Fruit fly (Drosophila melanogaster): ENCODE data around the gene RpS5b.

RpS5b gene

DNA sequence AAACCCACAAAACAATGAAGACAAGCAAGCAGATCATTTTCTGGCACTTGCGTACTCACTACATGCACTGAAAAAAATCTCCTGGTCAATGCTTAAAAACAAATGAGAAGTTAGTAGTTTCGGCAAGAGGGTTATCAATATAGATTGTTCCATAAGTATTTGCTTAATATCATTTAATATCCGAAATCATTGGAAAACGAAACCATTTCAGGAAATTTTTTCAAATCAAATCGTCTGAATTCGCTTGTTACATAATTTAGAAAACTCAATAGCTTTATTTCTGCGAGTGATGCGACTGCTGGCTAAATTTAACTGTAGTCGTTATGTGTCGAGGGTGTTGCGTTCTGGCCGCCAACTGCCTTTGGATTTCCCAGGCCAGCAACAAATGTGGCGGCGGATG, 23.2 kb downstream of the RpS5b start:
- TF ChIP-seq CTCF (optimal IDR thresholded peaks at IDR 0.05): no peak
- no peak for TF ChIP-seq CG8478 (optimal IDR thresholded peaks at IDR 0.05)

DNA sequence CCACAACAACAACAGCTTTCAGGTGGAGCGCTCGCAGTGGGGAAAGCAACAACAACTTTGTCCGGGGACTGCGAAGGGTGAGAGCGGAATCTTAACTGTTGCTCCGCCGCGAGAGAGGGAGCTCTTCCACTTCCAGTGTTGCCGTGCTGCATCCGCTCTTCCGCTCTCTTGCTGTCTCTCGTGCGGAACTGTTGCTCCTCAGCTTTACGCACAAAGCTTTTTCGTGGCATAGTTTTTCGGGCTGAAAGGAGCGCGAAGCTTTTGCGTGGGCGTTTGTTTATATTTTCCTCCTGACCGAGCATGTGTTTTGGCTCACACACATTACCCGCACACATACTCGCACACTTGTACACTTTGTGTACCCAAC, 25.4 kb downstream of the RpS5b start:
- TF ChIP-seq CTCF (optimal IDR thresholded peaks at IDR 0.05): no peak
- TF ChIP-seq CG8478 (optimal IDR thresholded peaks at IDR 0.05): no peak

DNA sequence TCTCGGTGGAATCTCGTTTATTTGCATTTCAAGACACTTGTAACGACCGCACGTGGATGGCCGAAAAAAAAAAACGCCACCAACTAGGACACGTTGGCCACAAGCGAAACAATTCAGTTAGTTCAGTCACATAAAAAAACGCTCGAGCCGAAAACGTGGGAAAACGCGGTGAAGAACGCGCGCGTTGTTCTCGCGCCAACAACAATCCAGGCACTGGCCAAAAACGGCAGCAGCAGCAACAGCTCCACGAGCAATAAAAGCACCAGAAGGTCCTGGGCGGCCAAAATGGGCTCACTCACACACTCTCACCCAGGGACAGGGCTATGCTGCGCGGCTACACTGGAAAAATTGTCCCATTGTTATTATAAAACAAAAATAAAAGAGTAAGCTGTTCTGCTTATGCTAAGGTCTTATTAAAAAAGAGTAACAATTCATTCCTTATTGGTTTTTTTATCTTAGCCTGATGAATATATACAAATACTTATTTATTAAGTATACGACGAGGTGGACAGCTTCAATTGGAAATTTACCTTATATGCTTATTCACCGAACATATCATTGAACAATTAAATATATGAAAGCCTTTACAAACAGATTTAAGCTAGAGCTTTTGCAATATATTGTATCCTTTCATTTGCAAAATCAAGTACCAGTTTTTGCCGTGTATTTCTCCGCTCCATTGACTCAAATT, 25.9 kb downstream of the RpS5b start, which contains the start of gene btsz:
Gene btsz, minus strand, starts transcription at position 215 of the 691 bp plus-strand sequence.
- TF ChIP-seq CTCF (optimal IDR thresholded peaks at IDR 0.05) (no peak), CG8478 (optimal IDR thresholded peaks at IDR 0.05) (no peak)

DNA sequence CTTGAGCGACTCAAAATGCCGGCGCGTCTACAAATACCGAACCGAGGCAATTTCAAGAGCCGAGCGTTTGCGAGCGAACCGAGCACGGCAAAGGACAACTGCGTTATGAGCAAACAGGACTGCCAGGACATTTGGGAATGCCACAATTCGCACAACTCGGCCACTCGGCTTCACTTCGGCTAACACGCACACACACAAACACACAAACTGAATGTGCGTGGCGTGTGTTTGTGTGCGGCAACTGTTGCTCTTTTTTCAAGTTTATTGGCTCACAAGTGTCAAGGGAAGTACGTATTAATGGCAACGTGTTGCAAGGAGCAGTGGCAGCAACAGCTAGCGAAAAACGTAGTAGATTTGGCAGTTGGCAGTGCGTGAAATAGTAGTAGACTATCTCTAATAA, 28.0 kb downstream of the RpS5b start:
- TF ChIP-seq CG8478 (optimal IDR thresholded peaks at IDR 0.05) (no peak), CTCF (optimal IDR thresholded peaks at IDR 0.05) (no peak)

DNA sequence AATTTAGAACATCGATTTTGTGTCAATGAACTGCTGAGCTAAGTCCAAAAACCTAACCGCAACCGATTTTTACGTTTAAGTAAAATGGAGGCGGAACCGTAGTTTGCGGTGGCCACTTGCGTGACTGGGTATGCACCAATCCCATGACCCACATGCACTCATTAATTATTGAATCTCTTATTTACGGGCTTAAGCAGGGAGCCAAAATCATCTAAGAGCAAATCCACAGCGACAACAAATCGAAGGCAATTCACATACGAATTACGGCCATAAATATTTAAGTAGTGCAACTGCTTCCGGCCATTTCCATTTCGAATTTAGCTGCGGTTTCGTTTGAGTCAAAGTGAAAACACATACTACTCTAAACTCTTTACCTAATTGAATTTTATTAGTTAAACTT, 36.5 kb downstream of the RpS5b start:
- TF ChIP-seq CG8478 (optimal IDR thresholded peaks at IDR 0.05) (no peak), CTCF (optimal IDR thresholded peaks at IDR 0.05) (no peak)

DNA sequence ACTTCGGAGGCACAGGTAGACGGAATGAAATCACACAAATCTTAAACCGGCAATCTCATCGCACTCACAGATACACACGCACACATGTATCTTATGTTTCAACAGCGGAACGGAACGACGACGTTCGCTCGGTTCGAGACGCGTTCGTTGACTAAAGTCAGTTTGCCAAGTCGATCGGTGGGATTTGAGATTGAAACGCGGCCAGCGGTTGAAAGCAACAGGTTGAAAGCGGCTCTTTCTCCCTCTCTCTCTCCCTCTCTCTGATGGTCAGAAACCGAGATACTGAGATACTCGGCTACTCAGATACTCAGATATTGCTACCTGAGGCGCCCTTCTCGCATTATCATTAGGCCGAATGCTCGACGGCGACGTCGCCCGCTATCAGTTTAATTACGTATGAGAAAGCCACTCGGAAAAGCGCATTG, 47.6 kb downstream of the RpS5b start:
- TF ChIP-seq CG8478 (optimal IDR thresholded peaks at IDR 0.05): no peak
- TF ChIP-seq CTCF (optimal IDR thresholded peaks at IDR 0.05): no peak

DNA sequence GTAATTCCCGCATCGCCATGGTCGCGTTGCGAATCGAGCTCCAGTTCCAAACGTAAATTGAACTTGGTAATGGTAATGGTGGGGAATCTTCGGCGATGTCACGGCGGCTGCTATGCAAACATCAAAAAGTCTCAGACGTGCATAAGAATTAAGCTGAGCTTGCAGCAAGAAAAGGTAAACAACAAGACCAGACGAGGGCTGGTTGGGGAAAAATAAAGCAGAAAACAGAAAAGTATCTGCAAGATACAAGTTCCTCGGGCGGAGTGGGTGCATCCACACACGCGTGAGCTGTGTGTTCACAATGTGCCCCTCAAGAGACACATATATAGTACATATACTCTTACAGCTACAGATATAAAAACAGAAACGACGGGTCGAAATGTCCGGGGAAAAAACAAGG, 48.8 kb downstream of the RpS5b start:
- TF ChIP-seq CTCF (optimal IDR thresholded peaks at IDR 0.05) (no peak), CG8478 (optimal IDR thresholded peaks at IDR 0.05) (no peak)

Data from S2 (cell line).